Fruit fly (Drosophila melanogaster) whole organism, embryonic: ENCODE data around the gene Kyat.
A peak's percentile ranks its signal among the peaks of the same experiment; 100 is the strongest.

Experiments
- Abd-B ChIP-seq: fragments of 200-800 bp; sonication (Bioruptor generic); optimal IDR thresholded peaks from 2 replicates; lab custom pipeline; 2018; ENCODE audit warnings: missing biosample characterization, mild to moderate bottlenecking, missing genetic modification characterization, moderate library complexity
- B-H2 ChIP-seq: fragments of 200-800 bp; sonication (Bioruptor generic); optimal IDR thresholded peaks from 2 replicates; lab custom pipeline; 2018; ENCODE audit warnings: missing biosample characterization, mild to moderate bottlenecking, missing genetic modification characterization
- CG10209 ChIP-seq: fragments of 200-800 bp; sonication (Bioruptor generic); optimal IDR thresholded peaks from 3 replicates; lab custom pipeline; 2017; ENCODE audit warnings: missing biosample characterization, mild to moderate bottlenecking, missing genetic modification characterization, missing genetic modification reagents
- CG10267 ChIP-seq: fragments of 200-800 bp; sonication (Bioruptor generic); optimal IDR thresholded peaks from 2 replicates; lab custom pipeline; 2018; ENCODE audit warnings: missing biosample characterization, mild to moderate bottlenecking, missing genetic modification characterization, moderate library complexity
- CG10979 ChIP-seq: fragments of 200-800 bp; sonication (Bioruptor generic); optimal IDR thresholded peaks from 2 replicates; lab custom pipeline; 2018; ENCODE audit warnings: missing biosample characterization, mild to moderate bottlenecking, missing genetic modification characterization, moderate library complexity
- CG11398 ChIP-seq: fragments of 200-800 bp; sonication (Bioruptor generic); optimal IDR thresholded peaks from 2 replicates; lab custom pipeline; 2016; ENCODE audit warnings: missing biosample characterization, missing genetic modification characterization
- CG12071 ChIP-seq: fragments of 200-800 bp; sonication (Bioruptor generic); optimal IDR thresholded peaks from 3 replicates; lab custom pipeline; 2018; ENCODE audit warnings: missing biosample characterization, mild to moderate bottlenecking, missing genetic modification characterization
- CG13287 ChIP-seq: fragments of 200-800 bp; sonication (Bioruptor generic); IDR thresholded peaks from 2 replicates; pipeline ENCODE4 v1.3.6; 2022; ENCODE audit warnings: missing biosample characterization, missing genetic modification characterization; ENCODE audit not compliant: partially characterized antibody
- CG14860 ChIP-seq: fragments of 200-800 bp; sonication (Bioruptor generic); IDR thresholded peaks from 3 replicates; pipeline ENCODE4 v1.3.6; 2022; ENCODE audit warnings: missing biosample characterization, missing genetic modification characterization; ENCODE audit not compliant: partially characterized antibody
- CG16779 ChIP-seq: fragments of 200-800 bp; sonication (Bioruptor generic); IDR thresholded peaks from 2 replicates; pipeline ENCODE4 v1.3.6; 2022; ENCODE audit warnings: missing biosample characterization, missing genetic modification characterization
- CG17361 ChIP-seq: fragments of 200-800 bp; sonication (Bioruptor generic); IDR thresholded peaks from 3 replicates; pipeline ENCODE4 v1.3.6; 2022; ENCODE audit warnings: missing biosample characterization, missing genetic modification characterization
- CG17385 ChIP-seq: fragments of 200-800 bp; sonication (Bioruptor generic); optimal IDR thresholded peaks from 3 replicates; lab custom pipeline; 2018; ENCODE audit warnings: missing biosample characterization, mild to moderate bottlenecking, missing genetic modification characterization
- CG18599 ChIP-seq: fragments of 200-800 bp; sonication (Bioruptor generic); optimal IDR thresholded peaks from 3 replicates; lab custom pipeline; 2017; ENCODE audit warnings: missing biosample characterization, missing genetic modification characterization, mild to moderate bottlenecking, moderate library complexity, missing genetic modification reagents
- CG2120 ChIP-seq: fragments of 200-800 bp; sonication (Bioruptor generic); optimal IDR thresholded peaks from 3 replicates; lab custom pipeline; 2016; ENCODE audit warnings: missing biosample characterization, missing genetic modification characterization
- CG2889 ChIP-seq: fragments of 200-800 bp; sonication (Bioruptor generic); IDR thresholded peaks from 3 replicates; pipeline ENCODE4 v1.3.6; 2022; ENCODE audit warnings: missing biosample characterization, missing genetic modification characterization
- CG32532 ChIP-seq: fragments of 200-800 bp; sonication (Bioruptor generic); IDR thresholded peaks from 2 replicates; pipeline ENCODE4 v1.3.6; 2022; ENCODE audit warnings: missing biosample characterization, missing genetic modification characterization
- CG4404 ChIP-seq: fragments of 200-800 bp; sonication (Bioruptor generic); IDR thresholded peaks from 2 replicates; pipeline ENCODE4 v1.3.6; 2022; ENCODE audit warnings: missing biosample characterization, missing genetic modification characterization
- CG7556 ChIP-seq: fragments of 200-800 bp; sonication (Bioruptor generic); optimal IDR thresholded peaks from 2 replicates; lab custom pipeline; 2017; ENCODE audit warnings: missing biosample characterization, mild to moderate bottlenecking, missing genetic modification characterization
- CG7928 ChIP-seq: fragments of 200-800 bp; sonication (Bioruptor generic); optimal IDR thresholded peaks from 2 replicates; lab custom pipeline; 2017; ENCODE audit warnings: missing biosample characterization, mild to moderate bottlenecking, missing genetic modification characterization
- CoRest ChIP-seq: fragments of 200-800 bp; sonication (Bioruptor generic); optimal IDR thresholded peaks from 3 replicates; lab custom pipeline; 2018; ENCODE audit warnings: missing biosample characterization, mild to moderate bottlenecking, missing genetic modification characterization, moderate library complexity
- Dp ChIP-seq: fragments of 200-800 bp; sonication (Bioruptor generic); optimal IDR thresholded peaks from 2 replicates; lab custom pipeline; 2018; ENCODE audit warnings: missing biosample characterization, mild to moderate bottlenecking, missing genetic modification characterization, moderate library complexity
- HHEX ChIP-seq: fragments of 200-800 bp; sonication (Bioruptor generic); optimal IDR thresholded peaks from 3 replicates; lab custom pipeline; 2017; ENCODE audit warnings: missing biosample characterization, mild to moderate bottlenecking, missing genetic modification characterization, missing genetic modification reagents
- Mad ChIP-seq: fragments of 200-800 bp; sonication (Bioruptor generic); optimal IDR thresholded peaks from 2 replicates; lab custom pipeline; 2016; ENCODE audit warnings: missing biosample characterization, missing genetic modification characterization
- NC2β ChIP-seq: fragments of 200-800 bp; sonication (Bioruptor generic); optimal IDR thresholded peaks from 2 replicates; lab custom pipeline; 2016; ENCODE audit warnings: missing biosample characterization, missing genetic modification characterization
- Opbp ChIP-seq: fragments of 200-800 bp; sonication (Bioruptor generic); IDR thresholded peaks from 3 replicates; pipeline ENCODE4 v1.3.6; 2022; ENCODE audit warnings: missing biosample characterization, missing genetic modification characterization; ENCODE audit not compliant: partially characterized antibody
- Optix ChIP-seq: fragments of 200-800 bp; sonication (Bioruptor generic); IDR thresholded peaks from 3 replicates; pipeline ENCODE4 v1.3.6; 2022; ENCODE audit warnings: missing biosample characterization, missing genetic modification characterization
- ato ChIP-seq: fragments of 200-800 bp; sonication (Bioruptor generic); IDR thresholded peaks from 2 replicates; pipeline ENCODE4 v1.3.6; 2022; ENCODE audit warnings: missing biosample characterization, missing genetic modification characterization; ENCODE audit not compliant: partially characterized antibody
- bbx ChIP-seq: fragments of 200-800 bp; sonication (Bioruptor generic); IDR thresholded peaks from 2 replicates; pipeline ENCODE4 v1.3.6; 2022; ENCODE audit warnings: missing biosample characterization, missing genetic modification characterization; ENCODE audit not compliant: partially characterized antibody
- btn ChIP-seq: fragments of 200-800 bp; sonication (Bioruptor generic); optimal IDR thresholded peaks from 2 replicates; lab custom pipeline; 2016; ENCODE audit warnings: missing biosample characterization, missing genetic modification characterization
- ci ChIP-seq: fragments of 200-800 bp; sonication (Bioruptor generic); IDR thresholded peaks from 3 replicates; pipeline ENCODE4 v1.3.6; 2022; ENCODE audit warnings: missing biosample characterization, missing genetic modification characterization
- danr ChIP-seq: fragments of 200-800 bp; sonication (Bioruptor generic); IDR thresholded peaks from 2 replicates; pipeline ENCODE4 v1.3.6; 2022; ENCODE audit warnings: missing biosample characterization, missing genetic modification characterization
- dpn ChIP-seq, 2 experiments: fragments of 200-800 bp; sonication (Bioruptor generic); optimal IDR thresholded peaks; 3 replicates each; lab custom pipeline; 2016; ENCODE audit warnings: missing biosample characterization in 2 of 2, missing genetic modification characterization in 2 of 2
- fd3F ChIP-seq: fragments of 200-800 bp; sonication (Bioruptor generic); optimal IDR thresholded peaks from 2 replicates; lab custom pipeline; 2018; ENCODE audit warnings: missing biosample characterization, mild to moderate bottlenecking, missing genetic modification characterization, moderate library complexity
- fd96Cb ChIP-seq: fragments of 200-800 bp; sonication (Bioruptor generic); optimal IDR thresholded peaks from 2 replicates; lab custom pipeline; 2018; ENCODE audit warnings: missing biosample characterization, mild to moderate bottlenecking, missing genetic modification characterization, moderate library complexity
- gem ChIP-seq: fragments of 200-800 bp; sonication (Bioruptor generic); optimal IDR thresholded peaks from 2 replicates; lab custom pipeline; 2019; ENCODE audit warnings: missing biosample characterization, mild to moderate bottlenecking, missing genetic modification characterization, moderate library complexity
- gsb-n ChIP-seq: fragments of 200-800 bp; sonication (Bioruptor generic); optimal IDR thresholded peaks from 3 replicates; lab custom pipeline; 2018; ENCODE audit warnings: missing biosample characterization, mild to moderate bottlenecking, missing genetic modification characterization
- gt ChIP-seq: fragments of 200-800 bp; sonication (Bioruptor generic); IDR thresholded peaks from 2 replicates; pipeline ENCODE4 v1.3.6; 2022; ENCODE audit warnings: missing biosample characterization, missing genetic modification characterization
- ind ChIP-seq: fragments of 200-800 bp; sonication (Bioruptor generic); optimal IDR thresholded peaks from 3 replicates; lab custom pipeline; 2016; ENCODE audit warnings: missing biosample characterization, missing genetic modification characterization
- jing ChIP-seq: fragments of 200-800 bp; sonication (Bioruptor generic); optimal IDR thresholded peaks from 2 replicates; lab custom pipeline; 2018; ENCODE audit warnings: missing biosample characterization, mild to moderate bottlenecking, missing genetic modification characterization
- kni ChIP-seq: fragments of 200-800 bp; sonication (Bioruptor generic); optimal IDR thresholded peaks from 3 replicates; lab custom pipeline; 2017; ENCODE audit warnings: mild to moderate bottlenecking, missing biosample characterization, missing genetic modification reagents, missing genetic modification characterization
- maf-S ChIP-seq: fragments of 200-800 bp; sonication (Bioruptor generic); optimal IDR thresholded peaks from 2 replicates; lab custom pipeline; 2016; ENCODE audit warnings: missing biosample characterization, missing genetic modification characterization
- mirr ChIP-seq: fragments of 200-800 bp; sonication (Bioruptor generic); optimal IDR thresholded peaks from 3 replicates; lab custom pipeline; 2018; ENCODE audit warnings: missing biosample characterization, mild to moderate bottlenecking, missing genetic modification characterization
- onecut ChIP-seq: fragments of 200-800 bp; sonication (Bioruptor generic); IDR thresholded peaks from 2 replicates; pipeline ENCODE4 v1.3.6; 2022; ENCODE audit warnings: missing biosample characterization, missing genetic modification characterization
- org-1 ChIP-seq: fragments of 200-800 bp; sonication (Bioruptor generic); optimal IDR thresholded peaks from 2 replicates; lab custom pipeline; 2017; ENCODE audit warnings: missing biosample characterization, missing genetic modification characterization
- psq ChIP-seq: fragments of 200-800 bp; sonication (Bioruptor generic); optimal IDR thresholded peaks from 2 replicates; lab custom pipeline; 2017; ENCODE audit warnings: missing biosample characterization, missing genetic modification characterization
- repo ChIP-seq: fragments of 200-800 bp; sonication (Bioruptor generic); optimal IDR thresholded peaks from 2 replicates; lab custom pipeline; 2016; ENCODE audit warnings: missing biosample characterization, missing genetic modification characterization
- stwl ChIP-seq: fragments of 200-800 bp; sonication (Bioruptor generic); optimal IDR thresholded peaks from 3 replicates; lab custom pipeline; 2018; ENCODE audit warnings: missing biosample characterization, mild to moderate bottlenecking, missing genetic modification characterization, moderate library complexity
- twi ChIP-seq: fragments of 200-800 bp; optimal IDR thresholded peaks from 2 replicates; lab custom pipeline; 2019; ENCODE audit warnings: missing biosample characterization, mild to moderate bottlenecking, missing genetic modification characterization, moderate library complexity
- zf30C ChIP-seq: fragments of 200-800 bp; sonication (Bioruptor generic); optimal IDR thresholded peaks from 3 replicates; lab custom pipeline; 2018; ENCODE audit warnings: missing biosample characterization, mild to moderate bottlenecking, missing genetic modification characterization

Gene Kyat

DNA sequence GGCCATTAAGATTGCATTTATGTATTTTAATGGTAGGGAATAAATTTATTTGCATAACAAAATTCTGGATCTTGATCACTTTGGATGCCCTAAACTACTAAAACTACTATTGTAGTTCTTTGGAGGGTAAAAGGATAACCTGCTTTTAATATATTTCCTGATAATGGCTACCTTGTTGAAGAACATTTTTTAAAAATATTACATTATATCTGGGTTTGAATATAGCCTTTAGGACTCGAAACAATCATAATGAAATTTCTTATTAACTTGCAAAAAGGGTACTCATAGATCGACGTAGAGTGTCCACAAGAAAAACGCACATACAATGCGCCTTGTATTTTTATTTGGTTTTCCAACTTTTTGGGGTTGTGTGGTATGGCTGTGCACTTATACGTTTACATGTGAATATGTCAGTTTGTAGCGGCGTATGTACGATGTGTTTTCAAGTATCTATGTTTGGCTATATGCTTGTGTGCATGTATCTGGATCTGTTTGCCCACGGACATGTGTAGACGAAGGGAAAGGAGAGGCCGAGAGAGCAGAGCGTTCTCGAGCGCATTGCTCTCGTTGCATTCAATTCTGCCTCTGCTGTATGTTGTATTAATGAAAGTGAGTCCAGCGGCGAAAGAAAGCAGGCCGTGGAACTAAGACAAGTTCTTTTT lies 42.8 kb downstream of the Kyat start (continued):
- peak; percentile 80 for TF ChIP-seq CG10267
- TF ChIP-seq bbx (GFP tag; lab: Robert Waterston, UW), result no peak
- peak; percentile 94 for TF ChIP-seq CG10979 (tag; lab: Kevin White, UChicago)
- no peak for TF ChIP-seq zf30C (GFP tag; lab: Kevin White, UChicago)
- no peak for TF ChIP-seq CG12071 (GFP tag; lab: Kevin White, UChicago)
- TF ChIP-seq CG18599 (GFP tag; lab: Kevin White, UChicago), result peak; percentile 33
- peak; percentile 40 for TF ChIP-seq CG11398 (GFP tag; lab: Kevin White, UChicago)
- TF ChIP-seq CG13287, result no peak
- TF ChIP-seq gt, result no peak
- no peak for TF ChIP-seq Opbp (GFP tag; lab: Robert Waterston, UW)
- TF ChIP-seq CoRest (tag; lab: Kevin White, UChicago), result peak; percentile 86
- TF ChIP-seq stwl (tag; lab: Kevin White, UChicago), result peak; percentile 23
- peak; percentile 50; the same call in 1 of the 3 replicates for TF ChIP-seq CG17361 (GFP tag; lab: Robert Waterston, UW)
- no peak for TF ChIP-seq CG16779 (GFP tag; lab: Robert Waterston, UW)
- TF ChIP-seq CG2120 (GFP tag; lab: Kevin White, UChicago), result no peak
- peak; percentile 42 for TF ChIP-seq CG17385
- peak; percentile 56 for TF ChIP-seq Mad (GFP tag; lab: Kevin White, UChicago)
- TF ChIP-seq CG7556 (GFP tag; lab: Kevin White, UChicago), result peak; percentile 72
- TF ChIP-seq Abd-B, result peak; percentile 81
- no peak for TF ChIP-seq CG2889 (GFP tag; lab: Robert Waterston, UW)
- TF ChIP-seq ato (GFP tag; lab: Robert Waterston, UW), result no peak
- TF ChIP-seq twi, result peak; percentile 71
- peak; percentile 91 for TF ChIP-seq gsb-n (tag; lab: Kevin White, UChicago)
- peak; percentile 19 to 66 for TF ChIP-seq dpn (GFP tag; optimal IDR thresholded peaks at IDR 0.05; lab: Kevin White, UChicago)
- peak; percentile 98 for TF ChIP-seq kni (GFP tag; lab: Kevin White, UChicago)
- no peak for TF ChIP-seq psq (GFP tag; lab: Kevin White, UChicago)
- peak; percentile 30 for TF ChIP-seq org-1
- no peak for TF ChIP-seq CG14860 (GFP tag; lab: Robert Waterston, UW)
- peak; percentile 18 for TF ChIP-seq HHEX (GFP tag; lab: Kevin White, UChicago)
- TF ChIP-seq ci (GFP tag; lab: Robert Waterston, UW), result peak; percentile 70; the same call in 1 of the 3 replicates
- no peak for TF ChIP-seq CG7928 (GFP tag; lab: Kevin White, UChicago)
- peak; percentile 72 for TF ChIP-seq NC2β (GFP tag; lab: Kevin White, UChicago)
- TF ChIP-seq maf-S (GFP tag; lab: Kevin White, UChicago), result no peak
- TF ChIP-seq mirr (GFP tag; lab: Kevin White, UChicago), result no peak
- TF ChIP-seq danr (GFP tag; lab: Robert Waterston, UW), result no peak
- peak; percentile 65 for TF ChIP-seq onecut (GFP tag; lab: Robert Waterston, UW)
- peak; percentile 65 for TF ChIP-seq CG4404
- TF ChIP-seq repo (GFP tag; lab: Kevin White, UChicago), result peak; percentile 3
- TF ChIP-seq CG32532, result no peak
- peak; percentile 70 for TF ChIP-seq CG10209 (GFP tag; lab: Kevin White, UChicago)
- peak; percentile 25 for TF ChIP-seq ind
- TF ChIP-seq fd3F (GFP tag; lab: Kevin White, UChicago), result no peak
- TF ChIP-seq gem, result peak; percentile 93
- no peak for TF ChIP-seq Dp (GFP tag; lab: Kevin White, UChicago)
- peak; percentile 78 for TF ChIP-seq jing (GFP tag; lab: Kevin White, UChicago)
- peak; percentile 68 for TF ChIP-seq btn
- TF ChIP-seq Optix (GFP tag; lab: Robert Waterston, UW), result peak; percentile 27; the same call in 1 of the 3 replicates
- TF ChIP-seq fd96Cb (tag; lab: Kevin White, UChicago), result peak; percentile 92
- no peak for TF ChIP-seq B-H2 (GFP tag; lab: Kevin White, UChicago)
